Worm (Caenorhabditis elegans) whole organism, early embryonic: ENCODE results near the gene F53B3.6.

Experiments used
- B0310.2 ChIP-seq: sonication (generic microtip); optimal IDR thresholded peaks from 2 replicates; lab custom pipeline; 2016; ENCODE audit warnings: mild to moderate bottlenecking, missing genetic modification characterization, missing compliant biosample characterization
- F13C5.2 ChIP-seq: sonication (generic microtip); optimal IDR thresholded peaks from 2 replicates; lab custom pipeline; 2017; ENCODE audit warnings: mild to moderate bottlenecking, missing genetic modification characterization, inconsistent platforms, missing compliant biosample characterization
- ama-1 ChIP-seq: fragments of 150-350 bp; optimal IDR thresholded peaks from 2 replicates; lab custom pipeline; 2014
- ceh-13 ChIP-seq: fragments of 200-800 bp; sonication (Bioruptor generic); optimal IDR thresholded peaks from 2 replicates; lab custom pipeline; 2018; ENCODE audit warnings: mild to moderate bottlenecking, missing genetic modification characterization, missing compliant biosample characterization
- ceh-36 ChIP-seq: sonication (generic microtip); optimal IDR thresholded peaks from 2 replicates; lab custom pipeline; 2016; ENCODE audit warnings: missing genetic modification characterization, inconsistent platforms, missing compliant biosample characterization
- ets-7 ChIP-seq: sonication (generic microtip); optimal IDR thresholded peaks from 2 replicates; lab custom pipeline; 2016; ENCODE audit warnings: missing genotype, missing genetic modification characterization, missing compliant biosample characterization
- hmbx-1 ChIP-seq: sonication (generic microtip); optimal IDR thresholded peaks from 2 replicates; lab custom pipeline; 2016; ENCODE audit warnings: mild to moderate bottlenecking, missing genetic modification characterization, missing compliant biosample characterization
- hnd-1 ChIP-seq: sonication (generic microtip); optimal IDR thresholded peaks from 2 replicates; lab custom pipeline; 2016; ENCODE audit warnings: missing genetic modification characterization, missing compliant biosample characterization
- pes-1 ChIP-seq: fragments of 200-800 bp; sonication (Bioruptor generic); IDR thresholded peaks from 2 replicates; pipeline ENCODE4 v1.3.6; 2022; ENCODE audit warnings: missing genetic modification reagents, missing genetic modification characterization, missing compliant biosample characterization
- scrt-1 ChIP-seq: fragments of 200-800 bp; sonication (Bioruptor generic); IDR thresholded peaks from 2 replicates; pipeline ENCODE4 v1.3.6; 2022; ENCODE audit warnings: missing genetic modification characterization, missing compliant biosample characterization
- sea-1 ChIP-seq: fragments of 200-800 bp; sonication (Bioruptor generic); conservative IDR thresholded peaks from 2 replicates; pipeline ENCODE4 v1.3.6; 2022; ENCODE audit warnings: missing genetic modification characterization, missing compliant biosample characterization
- tbx-11 ChIP-seq: fragments of 200-800 bp; sonication (Bioruptor generic); IDR thresholded peaks from 2 replicates; pipeline ENCODE4 v1.3.6; 2022; ENCODE audit warnings: missing genetic modification characterization, missing compliant biosample characterization
- tbx-37 ChIP-seq: fragments of 200-800 bp; sonication (Bioruptor generic); conservative IDR thresholded peaks from 2 replicates; pipeline ENCODE4 v1.3.6; 2022; ENCODE audit warnings: missing genetic modification reagents, missing genetic modification characterization, missing compliant biosample characterization

DNA sequence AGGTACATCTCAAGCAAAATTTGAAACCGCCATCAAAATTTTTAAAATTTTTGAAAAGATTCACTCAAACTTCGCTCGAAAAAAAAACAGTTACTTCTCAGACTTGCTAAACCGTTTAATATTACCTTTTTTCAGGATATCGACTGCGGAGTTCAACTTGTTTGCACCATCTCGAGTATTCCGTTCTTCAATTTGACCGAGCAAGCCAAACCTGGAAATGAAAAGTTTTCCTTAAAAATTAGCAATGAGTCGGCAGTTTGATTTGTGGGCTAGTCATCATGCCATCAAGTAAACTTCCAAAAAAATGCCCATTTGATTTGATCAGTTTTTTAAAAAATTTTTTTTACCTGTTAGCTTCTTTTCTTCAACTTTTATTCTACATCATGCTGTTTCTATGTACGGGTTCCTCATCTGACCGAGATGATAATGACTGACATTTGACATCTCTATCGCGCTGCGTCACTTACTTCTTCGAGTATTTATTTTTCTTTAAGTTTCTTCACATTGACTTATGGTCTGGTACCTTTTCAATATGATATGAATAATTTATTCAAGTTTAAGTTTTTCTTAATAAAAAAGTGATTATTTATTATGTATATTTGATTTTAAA lies 26.1 kb downstream of the F53B3.6 start:
- TF ChIP-seq ama-1 (lab: Kevin White, UChicago) (no peak), hnd-1 (tag; lab: Kevin White, UChicago) (no peak), tbx-11 (no peak), ceh-13 (GFP tag; lab: Kevin White, UChicago) (no peak), ceh-36 (tag; lab: Kevin White, UChicago) (no peak), B0310.2 (no peak), hmbx-1 (tag; lab: Kevin White, UChicago) (no peak), scrt-1 (GFP tag; lab: Robert Waterston, UW) (no peak), sea-1 (no peak), tbx-37 (no peak), pes-1 (GFP tag; lab: Robert Waterston, UW) (no peak), F13C5.2 (tag; lab: Kevin White, UChicago) (no peak), ets-7 (tag; lab: Kevin White, UChicago) (no peak)
